Worm (Caenorhabditis elegans) whole organism, L3 larva: ENCODE data around the gene frpr-3.

ENCODE experiments used
- ceh-16 ChIP-seq: sonication (generic microtip); optimal IDR thresholded peaks from 2 replicates; lab custom pipeline; 2017; ENCODE audit warnings: missing biosample characterization, missing genetic modification characterization
- fkh-2 ChIP-seq: fragments of 150-350 bp; optimal IDR thresholded peaks from 2 replicates; lab custom pipeline; 2014; ENCODE audit warnings: missing biosample characterization, missing genetic modification reagents, missing genetic modification characterization
- nhr-11 ChIP-seq: fragments of 150-350 bp; optimal IDR thresholded peaks from 2 replicates; lab custom pipeline; 2014; ENCODE audit warnings: missing biosample characterization, missing genetic modification characterization
- nhr-67 ChIP-seq: fragments of 150-350 bp; optimal IDR thresholded peaks from 2 replicates; lab custom pipeline; 2014; ENCODE audit warnings: missing biosample characterization, missing genetic modification characterization
- nhr-76 ChIP-seq: fragments of 150-350 bp; sonication (generic microtip); optimal IDR thresholded peaks from 5 replicates; lab custom pipeline; 2014; ENCODE audit warnings: missing biosample characterization, missing genetic modification characterization
- nhr-77 ChIP-seq: fragments of 150-350 bp; optimal IDR thresholded peaks from 2 replicates; lab custom pipeline; 2014; ENCODE audit warnings: missing biosample characterization, missing genetic modification characterization
- skn-1 ChIP-seq: fragments of 150-350 bp; optimal IDR thresholded peaks from 2 replicates; lab custom pipeline; 2014; ENCODE audit warnings: missing biosample characterization, missing genetic modification characterization

ce11 chrV:7754557-7754956 is 16.5 kb upstream of the frpr-3 start, which contains the start of gene T05B11.4:
- TF ChIP-seq nhr-67 (tag; lab: Kevin White, UChicago) (no peak), nhr-76 (no peak), nhr-11 (tag; lab: Kevin White, UChicago) (no peak), skn-1 (tag; lab: Kevin White, UChicago) (no peak), fkh-2 (no peak), ceh-16 (tag; lab: Kevin White, UChicago) (no peak), nhr-77 (tag; lab: Kevin White, UChicago) (no peak)
